Worm (Caenorhabditis elegans) whole organism, young adult: Measurements from ENCODE around the gene ZK355.3.

Experiments
- B0019.2 ChIP-seq: fragments of 200-800 bp; sonication (Bioruptor generic); conservative IDR thresholded peaks from 2 replicates; pipeline ENCODE4 v1.3.6; 2022; ENCODE audit warnings: missing genetic modification reagents, missing genetic modification characterization, missing compliant biosample characterization
- C17E4.6 ChIP-seq: fragments of 200-800 bp; sonication (Bioruptor generic); IDR thresholded peaks from 2 replicates; pipeline ENCODE4 v1.3.6; 2022; ENCODE audit warnings: missing genetic modification reagents, missing genetic modification characterization, missing compliant biosample characterization
- K11D2.4 ChIP-seq: fragments of 200-800 bp; sonication (Bioruptor generic); IDR thresholded peaks from 2 replicates; pipeline ENCODE4 v1.3.6; 2022; ENCODE audit warnings: missing genetic modification reagents, missing genetic modification characterization, missing compliant biosample characterization
- Y53G8AR.9 ChIP-seq: fragments of 200-800 bp; sonication (Bioruptor generic); conservative IDR thresholded peaks from 2 replicates; pipeline ENCODE4 v1.3.6; 2022; ENCODE audit warnings: missing genetic modification reagents, missing genetic modification characterization, missing compliant biosample characterization
- Y67H2A.10 ChIP-seq: fragments of 200-800 bp; sonication (Bioruptor generic); conservative IDR thresholded peaks from 2 replicates; pipeline ENCODE4 v1.3.6; 2022; ENCODE audit warnings: missing genetic modification reagents, missing genetic modification characterization, missing compliant biosample characterization
- ZK185.1 ChIP-seq: sonication (generic microtip); optimal IDR thresholded peaks from 2 replicates; lab custom pipeline; 2016; ENCODE audit warnings: mild to moderate bottlenecking, missing genetic modification characterization, missing compliant biosample characterization; ENCODE audit not compliant: poor library complexity, severe bottlenecking
- bed-2 ChIP-seq: fragments of 200-800 bp; sonication (Bioruptor generic); IDR thresholded peaks from 2 replicates; pipeline ENCODE4 v1.3.6; 2022; ENCODE audit warnings: missing genetic modification reagents, missing genetic modification characterization, missing compliant biosample characterization
- cebp-2 ChIP-seq: fragments of 200-800 bp; sonication (Bioruptor generic); IDR thresholded peaks from 2 replicates; pipeline ENCODE4 v1.3.6; 2022; ENCODE audit warnings: missing genetic modification characterization, missing compliant biosample characterization
- dox-1 ChIP-seq: fragments of 200-800 bp; sonication (Bioruptor generic); IDR thresholded peaks from 2 replicates; pipeline ENCODE4 v1.3.6; 2022; ENCODE audit warnings: missing genetic modification reagents, missing genetic modification characterization, missing compliant biosample characterization
- egl-44 ChIP-seq: fragments of 200-800 bp; sonication (Bioruptor generic); IDR thresholded peaks from 2 replicates; pipeline ENCODE4 v1.3.6; 2022; ENCODE audit warnings: missing genetic modification reagents, missing genetic modification characterization, missing compliant biosample characterization
- egrh-3 ChIP-seq: fragments of 200-800 bp; sonication (Bioruptor generic); IDR thresholded peaks from 2 replicates; pipeline ENCODE4 v1.3.6; 2022; ENCODE audit warnings: missing genetic modification reagents, missing genetic modification characterization, missing compliant biosample characterization
- hmg-1.2 ChIP-seq: fragments of 200-800 bp; sonication (Bioruptor generic); IDR thresholded peaks from 2 replicates; pipeline ENCODE4 v1.3.6; 2022; ENCODE audit warnings: missing genetic modification reagents, missing genetic modification characterization, missing compliant biosample characterization
- hmg-20 ChIP-seq: fragments of 200-800 bp; sonication (Bioruptor generic); IDR thresholded peaks from 2 replicates; pipeline ENCODE4 v1.3.6; 2022; ENCODE audit warnings: missing genetic modification reagents, missing genetic modification characterization, missing compliant biosample characterization
- hrde-1 ChIP-seq: sonication (generic microtip); optimal IDR thresholded peaks from 2 replicates; lab custom pipeline; 2016; ENCODE audit warnings: missing genetic modification characterization, mild to moderate bottlenecking, missing compliant biosample characterization, moderate library complexity, missing genotype, missing genetic modification reagents, borderline replicate concordance
- lag-1 ChIP-seq: fragments of 200-800 bp; sonication (Bioruptor generic); IDR thresholded peaks from 2 replicates; pipeline ENCODE4 v1.3.6; 2022; ENCODE audit warnings: missing genetic modification reagents, missing genetic modification characterization, missing compliant biosample characterization
- lin-26 ChIP-seq: fragments of 200-800 bp; sonication (Bioruptor generic); IDR thresholded peaks from 2 replicates; pipeline ENCODE4 v1.3.6; 2022; ENCODE audit warnings: missing genetic modification reagents, missing genetic modification characterization, missing compliant biosample characterization
- lin-54 ChIP-seq: fragments of 200-800 bp; sonication (Bioruptor generic); optimal IDR thresholded peaks from 2 replicates; lab custom pipeline; 2018; ENCODE audit warnings: mild to moderate bottlenecking, missing genetic modification characterization, missing compliant biosample characterization
- madf-3 ChIP-seq: fragments of 200-800 bp; sonication (Bioruptor generic); IDR thresholded peaks from 2 replicates; pipeline ENCODE4 v1.3.6; 2022; ENCODE audit warnings: missing genetic modification reagents, missing genetic modification characterization, missing compliant biosample characterization
- mcd-1 ChIP-seq: fragments of 200-800 bp; sonication (Bioruptor generic); IDR thresholded peaks from 2 replicates; pipeline ENCODE4 v1.3.6; 2022; ENCODE audit warnings: missing genetic modification reagents, missing genetic modification characterization, missing compliant biosample characterization
- mes-4 ChIP-seq: sonication (generic microtip); optimal IDR thresholded peaks from 2 replicates; lab custom pipeline; 2016; ENCODE audit warnings: missing genotype, missing genetic modification characterization, missing compliant biosample characterization
- nfya-2 ChIP-seq: fragments of 200-800 bp; sonication (Bioruptor generic); IDR thresholded peaks from 2 replicates; pipeline ENCODE4 v1.3.6; 2022; ENCODE audit warnings: missing genetic modification reagents, missing genetic modification characterization, missing compliant biosample characterization
- pha-4 ChIP-seq: fragments of 150-350 bp; sonication (generic microtip); optimal IDR thresholded peaks from 2 replicates; lab custom pipeline; 2014; ENCODE audit warnings: missing biosample characterization, missing genetic modification reagents, missing genetic modification characterization
- rcor-1 ChIP-seq: fragments of 200-800 bp; sonication (Bioruptor generic); IDR thresholded peaks from 2 replicates; pipeline ENCODE4 v1.3.6; 2022; ENCODE audit warnings: missing genetic modification reagents, missing genetic modification characterization, missing compliant biosample characterization
- repo-1 ChIP-seq: sonication (generic microtip); optimal IDR thresholded peaks from 2 replicates; lab custom pipeline; 2017; ENCODE audit warnings: mild to moderate bottlenecking, missing genetic modification characterization, missing compliant biosample characterization
- unc-130 ChIP-seq: sonication (generic microtip); optimal IDR thresholded peaks from 2 replicates; lab custom pipeline; 2016; ENCODE audit warnings: missing genetic modification reagents, missing genetic modification characterization, missing compliant biosample characterization
- zfh-2 ChIP-seq: fragments of 200-800 bp; sonication (Bioruptor generic); conservative IDR thresholded peaks from 2 replicates; pipeline ENCODE4 v1.3.6; 2022; ENCODE audit warnings: missing genetic modification reagents, missing genetic modification characterization, missing compliant biosample characterization
- ztf-18 ChIP-seq: sonication (generic microtip); optimal IDR thresholded peaks from 2 replicates; lab custom pipeline; 2016; ENCODE audit warnings: missing genotype, mild to moderate bottlenecking, missing genetic modification characterization, missing compliant biosample characterization

The ZK355.3 gene

ce11 chrII:2881088-2881487, 46.3 kb downstream of the ZK355.3 start:
- no peak for TF ChIP-seq repo-1 (tag; lab: Kevin White, UChicago)
- TF ChIP-seq rcor-1 (GFP tag; lab: Robert Waterston, UW): no peak
- peak; percentile 19 for TF ChIP-seq egrh-3 (GFP tag; lab: Robert Waterston, UW)
- no peak for TF ChIP-seq ztf-18 (tag; lab: Kevin White, UChicago)
- no peak for TF ChIP-seq dox-1
- no peak for TF ChIP-seq zfh-2
- TF ChIP-seq egl-44 (GFP tag; lab: Robert Waterston, UW): no peak
- no peak; the same call in 1 of the 2 replicates for TF ChIP-seq mcd-1 (GFP tag; lab: Robert Waterston, UW)
- TF ChIP-seq bed-2: no peak
- no peak for TF ChIP-seq Y67H2A.10 (GFP tag; lab: Robert Waterston, UW)
- no peak for TF ChIP-seq nfya-2 (GFP tag; lab: Robert Waterston, UW)
- TF ChIP-seq B0019.2 (GFP tag; lab: Robert Waterston, UW): no peak
- TF ChIP-seq unc-130 (GFP tag; lab: Kevin White, UChicago): no peak
- no peak for TF ChIP-seq K11D2.4
- 0 out of 2 replicates have a peak, but pooled peaks have one; percentile 31 for TF ChIP-seq lag-1 (GFP tag; lab: Robert Waterston, UW)
- 0 out of 2 replicates have a peak, but pooled peaks have one; percentile 23 for TF ChIP-seq hmg-20 (GFP tag; lab: Robert Waterston, UW)
- no peak for TF ChIP-seq C17E4.6 (GFP tag; lab: Robert Waterston, UW)
- TF ChIP-seq hmg-1.2 (GFP tag; lab: Robert Waterston, UW): peak; percentile 81
- TF ChIP-seq madf-3: no peak
- TF ChIP-seq, all 124 proteins: peak for 4

- TF ChIP-seq lin-26 (GFP tag; lab: Robert Waterston, UW): no peak
- no peak for TF ChIP-seq cebp-2
- no peak for TF ChIP-seq lin-54 (GFP tag; lab: Kevin White, UChicago)
- no peak for TF ChIP-seq hrde-1 (tag; lab: Kevin White, UChicago)
- no peak for TF ChIP-seq pha-4 (tag; lab: Kevin White, UChicago)
- TF ChIP-seq Y53G8AR.9: no peak
- no peak for TF ChIP-seq ZK185.1 (tag; lab: Kevin White, UChicago)
- no peak for TF ChIP-seq mes-4 (tag; lab: Kevin White, UChicago)
These were observed 48.5 kb downstream of the ZK355.3 start for ce11 chrII:2878909-2879308.
